Worm (Caenorhabditis elegans) whole organism, L1 larva: ENCODE data around the gene F31B12.3.
A peak's percentile ranks its signal among the peaks of the same experiment; 100 is the strongest.

Source experiments
- C04F5.9 ChIP-seq: sonication (generic microtip); optimal IDR thresholded peaks from 2 replicates; lab custom pipeline; 2016; ENCODE audit warnings: missing genetic modification characterization, missing compliant biosample characterization
- C16A3.4 ChIP-seq: fragments of 150-350 bp; optimal IDR thresholded peaks from 2 replicates; lab custom pipeline; 2014; ENCODE audit warnings: missing biosample characterization, missing genetic modification characterization
- C34B4.2 ChIP-seq: sonication (generic microtip); optimal IDR thresholded peaks from 2 replicates; lab custom pipeline; 2017; ENCODE audit warnings: mild to moderate bottlenecking, missing genetic modification characterization, missing compliant biosample characterization
- Y116A8C.19 ChIP-seq: sonication (generic microtip); optimal IDR thresholded peaks from 2 replicates; lab custom pipeline; 2016; ENCODE audit warnings: missing compliant biosample characterization, missing genetic modification characterization, borderline replicate concordance
- ama-1 ChIP-seq: fragments of 150-350 bp; optimal IDR thresholded peaks from 2 replicates; lab custom pipeline; 2014
- blmp-1 ChIP-seq: fragments of 150-350 bp; optimal IDR thresholded peaks from 2 replicates; lab custom pipeline; 2014; ENCODE audit warnings: missing biosample characterization, missing genetic modification characterization
- ceh-8 ChIP-seq: fragments of 200-800 bp; sonication (Bioruptor generic); optimal IDR thresholded peaks from 2 replicates; lab custom pipeline; 2018; ENCODE audit warnings: mild to moderate bottlenecking, missing genetic modification characterization, moderate library complexity, missing compliant biosample characterization
- ceh-82 ChIP-seq, 3 experiments: fragments of 150-350 bp in 1 of 3; sonication (generic microtip) in 2 of 3; optimal IDR thresholded peaks; 2 replicates each; lab custom pipeline; 2014 to 2017; ENCODE audit warnings: missing biosample characterization in 3 of 3, missing genetic modification characterization in 3 of 3
- ceh-88 ChIP-seq: fragments of 200-800 bp; sonication (Bioruptor generic); IDR thresholded peaks from 2 replicates; pipeline ENCODE4 v1.3.6; 2022; ENCODE audit warnings: missing genetic modification characterization, missing compliant biosample characterization
- ces-1 ChIP-seq: fragments of 150-350 bp; optimal IDR thresholded peaks from 2 replicates; lab custom pipeline; 2014; ENCODE audit warnings: missing biosample characterization, missing genetic modification reagents, missing genetic modification characterization
- dpl-1 ChIP-seq, 3 experiments: fragments of 150-350 bp in 2 of 3; sonication (generic microtip) in 1 of 3; optimal IDR thresholded peaks; 2 replicates each; lab custom pipeline; 2014 to 2017; ENCODE audit warnings: missing biosample characterization in 3 of 3, missing genetic modification characterization in 3 of 3, missing genetic modification reagents in 3 of 3
- efl-1 ChIP-seq, 4 experiments: fragments of 150-350 bp; optimal IDR thresholded peaks in 3 of 4; peaks in 1 of 4; 1 replicate in 1 of 4; 2 replicates in 3 of 4; lab custom pipeline; 2014; ENCODE audit warnings: missing biosample characterization in 2 of 4, missing genetic modification characterization in 2 of 4, missing genetic modification reagents in 2 of 4
- efl-3 ChIP-seq: fragments of 200-800 bp; sonication (Bioruptor generic); optimal IDR thresholded peaks from 2 replicates; lab custom pipeline; 2018; ENCODE audit warnings: mild to moderate bottlenecking, missing genetic modification characterization, missing compliant biosample characterization
- egl-13 ChIP-seq: sonication (generic microtip); optimal IDR thresholded peaks from 2 replicates; lab custom pipeline; 2016; ENCODE audit warnings: missing genotype, missing genetic modification reagents, missing genetic modification characterization, missing compliant biosample characterization
- elt-2 ChIP-seq: sonication (generic microtip); optimal IDR thresholded peaks from 2 replicates; lab custom pipeline; 2016; ENCODE audit warnings: missing genetic modification characterization, mild to moderate bottlenecking, inconsistent platforms, missing compliant biosample characterization, missing genetic modification reagents
- ets-5 ChIP-seq: fragments of 200-800 bp; sonication (Bioruptor generic); IDR thresholded peaks from 2 replicates; pipeline ENCODE4 v1.3.6; 2022; ENCODE audit warnings: missing genetic modification characterization, missing compliant biosample characterization
- fkh-10 ChIP-seq: sonication (generic microtip); optimal IDR thresholded peaks from 2 replicates; lab custom pipeline; 2017; ENCODE audit warnings: missing biosample characterization, missing genetic modification reagents, missing genetic modification characterization
- fkh-8 ChIP-seq: sonication (generic microtip); optimal IDR thresholded peaks from 2 replicates; lab custom pipeline; 2016; ENCODE audit warnings: mild to moderate bottlenecking, missing genetic modification characterization, missing compliant biosample characterization
- fos-1 ChIP-seq: fragments of 150-350 bp; optimal IDR thresholded peaks from 2 replicates; lab custom pipeline; 2014; ENCODE audit warnings: missing biosample characterization, missing genetic modification characterization
- grh-1 ChIP-seq: fragments of 200-800 bp; sonication (Bioruptor generic); IDR thresholded peaks from 2 replicates; pipeline ENCODE4 v1.3.6; 2022; ENCODE audit warnings: missing genetic modification reagents, missing genetic modification characterization, missing compliant biosample characterization
- hlh-17 ChIP-seq: fragments of 200-800 bp; sonication (Bioruptor generic); optimal IDR thresholded peaks from 2 replicates; lab custom pipeline; 2018; ENCODE audit warnings: missing genetic modification characterization, mild to moderate bottlenecking, missing compliant biosample characterization, moderate library complexity, borderline replicate concordance
- hlh-4 ChIP-seq: sonication (generic microtip); optimal IDR thresholded peaks from 2 replicates; lab custom pipeline; 2016; ENCODE audit warnings: mild to moderate bottlenecking, missing genetic modification characterization, missing compliant biosample characterization
- lin-13 ChIP-seq: fragments of 150-350 bp; optimal IDR thresholded peaks from 2 replicates; lab custom pipeline; 2014; ENCODE audit warnings: missing biosample characterization, missing genetic modification reagents, missing genetic modification characterization
- lin-14 ChIP-seq: fragments of 200-800 bp; sonication (Bioruptor generic); optimal IDR thresholded peaks from 2 replicates; lab custom pipeline; 2018; ENCODE audit warnings: mild to moderate bottlenecking, missing genetic modification characterization, moderate library complexity, missing compliant biosample characterization
- lin-35 ChIP-seq, 2 experiments: fragments of 150-350 bp; optimal IDR thresholded peaks; 2 replicates each; lab custom pipeline; 2014; ENCODE audit warnings: missing biosample characterization in 2 of 2, missing genetic modification characterization in 2 of 2, missing genetic modification reagents in 2 of 2
- lin-39 ChIP-seq: fragments of 150-350 bp; optimal IDR thresholded peaks from 2 replicates; lab custom pipeline; 2014; ENCODE audit warnings: missing biosample characterization, missing genetic modification reagents, missing genetic modification characterization
- lir-3 ChIP-seq: sonication (generic microtip); optimal IDR thresholded peaks from 2 replicates; lab custom pipeline; 2016; ENCODE audit warnings: mild to moderate bottlenecking, missing genetic modification characterization, moderate library complexity, missing compliant biosample characterization; ENCODE audit not compliant: poor library complexity
- lsy-2 ChIP-seq, 2 experiments: fragments of 150-350 bp; optimal IDR thresholded peaks; 2 replicates each; lab custom pipeline; 2014; ENCODE audit warnings: missing biosample characterization in 2 of 2, missing genetic modification characterization in 2 of 2
- mab-9 ChIP-seq: fragments of 200-800 bp; sonication (Bioruptor generic); IDR thresholded peaks from 2 replicates; pipeline ENCODE4 v1.3.6; 2022; ENCODE audit warnings: missing genetic modification reagents, missing genetic modification characterization, missing compliant biosample characterization
- mdl-1 ChIP-seq, 2 experiments: fragments of 150-350 bp; optimal IDR thresholded peaks; 2 replicates each; lab custom pipeline; 2014 to 2017; ENCODE audit warnings: missing biosample characterization in 2 of 2, missing genetic modification characterization in 2 of 2, inconsistent platforms in 1 of 2
- mef-2 ChIP-seq: fragments of 150-350 bp; optimal IDR thresholded peaks from 2 replicates; lab custom pipeline; 2014; ENCODE audit warnings: missing biosample characterization, missing genetic modification characterization
- mep-1 ChIP-seq: fragments of 150-350 bp; optimal IDR thresholded peaks from 2 replicates; lab custom pipeline; 2014; ENCODE audit warnings: missing biosample characterization, missing genetic modification characterization
- nhr-12 ChIP-seq: sonication (generic microtip); optimal IDR thresholded peaks from 2 replicates; lab custom pipeline; 2017; ENCODE audit warnings: missing biosample characterization, missing genetic modification characterization
- nhr-19 ChIP-seq: fragments of 200-800 bp; sonication (Bioruptor generic); conservative IDR thresholded peaks from 2 replicates; pipeline ENCODE4 v1.3.6; 2022; ENCODE audit warnings: missing genetic modification characterization, missing compliant biosample characterization
- nhr-237 ChIP-seq: fragments of 150-350 bp; optimal IDR thresholded peaks from 2 replicates; lab custom pipeline; 2014; ENCODE audit warnings: missing biosample characterization, missing genetic modification characterization
- nhr-28 ChIP-seq: fragments of 150-350 bp; optimal IDR thresholded peaks from 2 replicates; lab custom pipeline; 2014; ENCODE audit warnings: missing biosample characterization, missing genetic modification characterization
- nhr-47 ChIP-seq: sonication (generic microtip); optimal IDR thresholded peaks from 2 replicates; lab custom pipeline; 2016; ENCODE audit warnings: mild to moderate bottlenecking, missing genetic modification characterization, moderate library complexity, missing compliant biosample characterization
- nhr-71 ChIP-seq: sonication (generic microtip); optimal IDR thresholded peaks from 2 replicates; lab custom pipeline; 2016; ENCODE audit warnings: mild to moderate bottlenecking, missing genetic modification characterization, moderate library complexity, missing compliant biosample characterization
- nhr-84 ChIP-seq: sonication (generic microtip); optimal IDR thresholded peaks from 2 replicates; lab custom pipeline; 2017; ENCODE audit warnings: missing biosample characterization, missing genetic modification characterization
- nhr-85 ChIP-seq: sonication (generic microtip); peaks from one replicate; lab custom pipeline; 2016; ENCODE audit warnings: missing genetic modification characterization, inconsistent platforms, missing compliant biosample characterization
- pag-3 ChIP-seq: sonication (generic microtip); optimal IDR thresholded peaks from 2 replicates; lab custom pipeline; 2017; ENCODE audit warnings: missing genetic modification characterization, mild to moderate bottlenecking, missing compliant biosample characterization, antibody characterized with exemption, borderline replicate concordance; ENCODE audit not compliant: insufficient read depth
- rnt-1 ChIP-seq: sonication (generic microtip); optimal IDR thresholded peaks from 2 replicates; lab custom pipeline; 2016; ENCODE audit warnings: mild to moderate bottlenecking, missing genetic modification characterization, moderate library complexity, missing compliant biosample characterization
- skn-1 ChIP-seq: fragments of 150-350 bp; optimal IDR thresholded peaks from 2 replicates; lab custom pipeline; 2014; ENCODE audit warnings: missing biosample characterization, missing genetic modification characterization
- snpc-4 ChIP-seq: fragments of 150-350 bp; optimal IDR thresholded peaks from 2 replicates; lab custom pipeline; 2014; ENCODE audit warnings: missing biosample characterization, missing genetic modification characterization
- swsn-7 ChIP-seq: sonication (generic microtip); optimal IDR thresholded peaks from 2 replicates; lab custom pipeline; 2016; ENCODE audit warnings: missing genetic modification characterization, missing compliant biosample characterization
- tlp-1 ChIP-seq: fragments of 150-350 bp; optimal IDR thresholded peaks from 2 replicates; lab custom pipeline; 2014; ENCODE audit warnings: missing biosample characterization, missing genetic modification characterization
- unc-130 ChIP-seq: fragments of 150-350 bp; optimal IDR thresholded peaks from 2 replicates; lab custom pipeline; 2017; ENCODE audit warnings: missing biosample characterization, missing genetic modification characterization, inconsistent platforms
- unc-30 ChIP-seq: sonication (generic microtip); optimal IDR thresholded peaks from 2 replicates; lab custom pipeline; 2017; ENCODE audit warnings: missing biosample characterization, missing genetic modification characterization
- unc-62 ChIP-seq: fragments of 150-350 bp; optimal IDR thresholded peaks from 2 replicates; lab custom pipeline; 2014; ENCODE audit warnings: missing biosample characterization, missing genetic modification reagents, missing genetic modification characterization
- unc-86 ChIP-seq: sonication (generic microtip); optimal IDR thresholded peaks from 2 replicates; lab custom pipeline; 2016; ENCODE audit warnings: missing genetic modification characterization, missing compliant biosample characterization
- vab-15 ChIP-seq: sonication (generic microtip); optimal IDR thresholded peaks from 2 replicates; lab custom pipeline; 2017; ENCODE audit warnings: missing genotype, mild to moderate bottlenecking, missing genetic modification characterization, missing compliant biosample characterization
- zip-4 ChIP-seq: fragments of 200-800 bp; sonication (Bioruptor generic); optimal IDR thresholded peaks from 2 replicates; lab custom pipeline; 2018; ENCODE audit warnings: mild to moderate bottlenecking, missing genetic modification characterization, moderate library complexity, missing compliant biosample characterization

Gene F31B12.3

DNA sequence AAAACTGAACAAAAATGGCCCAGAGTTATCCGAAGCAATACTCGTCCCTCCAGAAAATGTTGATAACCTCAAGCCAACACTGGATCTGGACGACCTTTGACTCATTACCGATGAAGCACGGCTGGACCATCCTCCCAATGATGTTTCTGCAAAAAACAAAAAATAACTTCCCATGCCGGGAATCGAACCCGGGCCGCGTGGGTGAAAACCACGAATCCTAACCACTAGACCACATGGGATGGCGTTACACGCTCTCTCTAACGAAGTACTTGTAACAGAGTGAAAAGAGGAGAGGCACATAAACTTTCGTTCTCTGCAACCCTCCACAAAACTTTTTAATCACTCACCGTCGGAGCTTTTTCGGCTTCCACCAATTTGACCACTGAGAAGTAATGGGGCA is 749 bp upstream of the F31B12.3 start (continued):
- TF ChIP-seq mdl-1 (tag; optimal IDR thresholded peaks at IDR 0.05; lab: Kevin White, UChicago) (peak in 1 of 2 experiments; percentile 46), unc-62 (GFP tag; lab: Kevin White, UChicago) (no peak), ceh-88 (GFP tag; lab: Robert Waterston, UW) (peak; percentile 49), vab-15 (tag; lab: Kevin White, UChicago) (no peak), swsn-7 (peak; percentile 47), unc-86 (tag; lab: Kevin White, UChicago) (peak; percentile 18), nhr-28 (tag; lab: Kevin White, UChicago) (no peak), egl-13 (tag; lab: Kevin White, UChicago) (no peak), nhr-19 (GFP tag; lab: Robert Waterston, UW) (peak; percentile 75), nhr-71 (tag; lab: Kevin White, UChicago) (peak; percentile 68), nhr-85 (tag; lab: Kevin White, UChicago) (peak; percentile 49), zip-4 (GFP tag; lab: Kevin White, UChicago) (no peak), nhr-47 (peak; percentile 69), lin-39 (tag; lab: Kevin White, UChicago) (no peak), skn-1 (tag; lab: Kevin White, UChicago) (no peak), hlh-17 (GFP tag; lab: Kevin White, UChicago) (no peak), ets-5 (GFP tag; lab: Robert Waterston, UW) (no peak), efl-1 (optimal IDR thresholded peaks at IDR 0.05; lab: Kevin White, UChicago) (peak in 1 of 2 experiments; percentile 4), efl-1 (GFP tag; optimal IDR thresholded peaks at IDR 0.05 in 1 of 2; lab: Kevin White, UChicago) (peak in 1 of 2 experiments; percentile 82), lsy-2 (tag; optimal IDR thresholded peaks at IDR 0.05; lab: Kevin White, UChicago) (no peak), grh-1 (GFP tag; lab: Robert Waterston, UW) (0 out of 2 replicates have a peak, but pooled peaks have one; percentile 5), nhr-12 (tag; lab: Kevin White, UChicago) (no peak), snpc-4 (tag; lab: Kevin White, UChicago) (peak; percentile 10), pag-3 (no peak), nhr-237 (tag; lab: Kevin White, UChicago) (no peak), ces-1 (GFP tag; lab: Kevin White, UChicago) (no peak), blmp-1 (tag; lab: Kevin White, UChicago) (no peak), ceh-82 (tag; optimal IDR thresholded peaks at IDR 0.05; lab: Kevin White, UChicago) (peak in 2 of 3 experiments; percentile 23 to 49), C16A3.4 (peak; percentile 27), fos-1 (tag; lab: Kevin White, UChicago) (no peak), lin-14 (GFP tag; lab: Kevin White, UChicago) (peak; percentile 61), efl-3 (GFP tag; lab: Kevin White, UChicago) (no peak), lir-3 (no peak), C34B4.2 (tag; lab: Kevin White, UChicago) (no peak), elt-2 (tag; lab: Kevin White, UChicago) (peak; percentile 13), ceh-8 (GFP tag; lab: Kevin White, UChicago) (no peak), Y116A8C.19 (tag; lab: Kevin White, UChicago) (no peak), mef-2 (tag; lab: Kevin White, UChicago) (no peak), dpl-1 (GFP tag; optimal IDR thresholded peaks at IDR 0.05; lab: Kevin White, UChicago) (no peak), C04F5.9 (tag; lab: Kevin White, UChicago) (no peak), fkh-10 (no peak), fkh-8 (tag; lab: Kevin White, UChicago) (peak; percentile 38), lin-35 (GFP tag; optimal IDR thresholded peaks at IDR 0.05; lab: Kevin White, UChicago) (no peak), nhr-84 (no peak), lin-13 (GFP tag; lab: Kevin White, UChicago) (no peak), mep-1 (tag; lab: Kevin White, UChicago) (peak; percentile 54), tlp-1 (tag; lab: Kevin White, UChicago) (no peak), ama-1 (lab: Kevin White, UChicago) (no peak), mab-9 (peak; percentile 53; the same call in 1 of the 2 replicates), hlh-4 (tag; lab: Kevin White, UChicago) (no peak), rnt-1 (tag; lab: Kevin White, UChicago) (peak; percentile 71), unc-130 (tag; lab: Kevin White, UChicago) (peak; percentile 40), unc-30 (no peak)
